Worm (Caenorhabditis elegans) whole organism, young adult: ENCODE results near the gene col-73.

Experiments used
- T26A5.8 ChIP-seq: sonication (generic microtip); optimal IDR thresholded peaks from 2 replicates; lab custom pipeline; 2016; ENCODE audit warnings: missing genetic modification characterization, missing compliant biosample characterization
- lin-35 ChIP-seq, 3 experiments: fragments of 150-350 bp in 2 of 3; sonication (generic microtip) in 1 of 3; optimal IDR thresholded peaks; 2 replicates each; lab custom pipeline; 2014 to 2018; ENCODE audit warnings: missing biosample characterization in 3 of 3, missing genetic modification characterization in 3 of 3, missing genetic modification reagents in 3 of 3
- unc-62 ChIP-seq: fragments of 150-350 bp; optimal IDR thresholded peaks from 2 replicates; lab custom pipeline; 2014; ENCODE audit warnings: missing biosample characterization, missing genetic modification reagents, missing genetic modification characterization

DNA sequence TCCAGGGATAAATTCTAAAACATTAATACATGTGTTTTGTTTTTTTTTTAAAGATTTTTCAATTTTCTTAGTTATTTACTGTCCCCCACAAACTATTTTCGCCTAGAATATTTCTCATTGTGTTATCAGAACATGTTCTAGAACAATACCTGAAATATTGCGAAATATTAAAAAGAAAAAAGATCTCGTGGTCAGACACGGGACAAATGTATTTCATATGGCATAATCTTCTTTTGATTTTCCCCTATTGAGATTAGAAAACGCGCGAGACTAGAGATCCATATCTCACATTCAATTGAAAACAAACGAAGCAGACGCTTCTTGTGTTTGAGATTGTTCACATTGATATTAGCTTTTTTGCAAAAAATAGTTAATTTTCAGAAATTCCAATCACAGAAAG lies 16.8 kb downstream of the col-73 start:
- TF ChIP-seq unc-62 (GFP tag; lab: Kevin White, UChicago) (no peak), T26A5.8 (tag; lab: Kevin White, UChicago) (no peak), lin-35 (GFP tag; optimal IDR thresholded peaks at IDR 0.05; lab: Kevin White, UChicago) (no peak)
